Worm (Caenorhabditis elegans) whole organism, late embryonic: ENCODE results near the gene W09G12.10.

Experiments
- C08G9.2 ChIP-seq: sonication (generic microtip); optimal IDR thresholded peaks from 2 replicates; lab custom pipeline; 2016; ENCODE audit warnings: mild to moderate bottlenecking, missing genetic modification characterization, moderate library complexity, missing compliant biosample characterization
- C38D4.7 ChIP-seq: fragments of 200-800 bp; sonication (Bioruptor generic); optimal IDR thresholded peaks from 2 replicates; lab custom pipeline; 2018; ENCODE audit warnings: mild to moderate bottlenecking, missing genetic modification characterization, moderate library complexity, missing compliant biosample characterization
- K09A11.1 ChIP-seq: sonication (generic microtip); optimal IDR thresholded peaks from 2 replicates; lab custom pipeline; 2017; ENCODE audit warnings: antibody characterized with exemption, mild to moderate bottlenecking, missing genetic modification characterization, missing compliant biosample characterization; ENCODE audit not compliant: insufficient read depth
- Y22D7AL.16 ChIP-seq: sonication (generic microtip); optimal IDR thresholded peaks from 2 replicates; lab custom pipeline; 2016; ENCODE audit warnings: missing genetic modification characterization, missing compliant biosample characterization
- ahr-1 ChIP-seq: sonication (generic microtip); optimal IDR thresholded peaks from 2 replicates; lab custom pipeline; 2016; ENCODE audit warnings: missing genetic modification characterization, missing compliant biosample characterization
- ceh-14 ChIP-seq: sonication (generic microtip); optimal IDR thresholded peaks from 2 replicates; lab custom pipeline; 2016; ENCODE audit warnings: missing genotype, missing genetic modification characterization, missing compliant biosample characterization
- ceh-18 ChIP-seq: sonication (generic microtip); optimal IDR thresholded peaks from 2 replicates; lab custom pipeline; 2016; ENCODE audit warnings: missing genetic modification characterization, missing compliant biosample characterization
- ceh-30 ChIP-seq: fragments of 150-350 bp; optimal IDR thresholded peaks from 2 replicates; lab custom pipeline; 2014; ENCODE audit warnings: missing biosample characterization, missing genetic modification characterization
- ceh-34 ChIP-seq: sonication (generic microtip); optimal IDR thresholded peaks from 2 replicates; lab custom pipeline; 2016; ENCODE audit warnings: mild to moderate bottlenecking, missing genetic modification characterization, missing compliant biosample characterization
- ceh-45 ChIP-seq: fragments of 200-800 bp; sonication (Bioruptor generic); IDR thresholded peaks from 2 replicates; pipeline ENCODE4 v1.3.6; 2022; ENCODE audit warnings: missing genetic modification reagents, missing genetic modification characterization, missing compliant biosample characterization
- ceh-6 ChIP-seq: fragments of 200-800 bp; sonication (Bioruptor generic); optimal IDR thresholded peaks from 2 replicates; lab custom pipeline; 2018; ENCODE audit warnings: mild to moderate bottlenecking, missing genetic modification characterization, missing compliant biosample characterization
- elt-2 ChIP-seq: sonication (generic microtip); optimal IDR thresholded peaks from 2 replicates; lab custom pipeline; 2016; ENCODE audit warnings: missing genetic modification reagents, missing genetic modification characterization, missing compliant biosample characterization
- elt-4 ChIP-seq: sonication (generic microtip); optimal IDR thresholded peaks from 2 replicates; lab custom pipeline; 2016; ENCODE audit warnings: missing genetic modification characterization, missing compliant biosample characterization
- ets-4 ChIP-seq: sonication (generic microtip); optimal IDR thresholded peaks from 2 replicates; lab custom pipeline; 2016; ENCODE audit warnings: missing genetic modification characterization, missing compliant biosample characterization
- fax-1 ChIP-seq: sonication (generic microtip); optimal IDR thresholded peaks from 2 replicates; lab custom pipeline; 2016; ENCODE audit warnings: missing genotype, missing genetic modification characterization, missing compliant biosample characterization
- fkh-10 ChIP-seq: fragments of 150-350 bp; optimal IDR thresholded peaks from 2 replicates; lab custom pipeline; 2014; ENCODE audit warnings: missing biosample characterization, missing genetic modification reagents, missing genetic modification characterization
- gmeb-2 ChIP-seq: sonication (generic microtip); optimal IDR thresholded peaks from 2 replicates; lab custom pipeline; 2016; ENCODE audit warnings: missing genetic modification characterization, inconsistent platforms, missing compliant biosample characterization
- hlh-6 ChIP-seq: sonication (generic microtip); optimal IDR thresholded peaks from 2 replicates; lab custom pipeline; 2016; ENCODE audit warnings: missing genotype, missing genetic modification characterization, missing compliant biosample characterization
- hlh-8 ChIP-seq: sonication (generic microtip); optimal IDR thresholded peaks from 2 replicates; lab custom pipeline; 2016; ENCODE audit warnings: missing genotype, missing genetic modification characterization, missing compliant biosample characterization
- madf-2 ChIP-seq: sonication (generic microtip); optimal IDR thresholded peaks from 2 replicates; lab custom pipeline; 2017; ENCODE audit warnings: missing genetic modification characterization, missing compliant biosample characterization
- nhr-11 ChIP-seq: fragments of 150-350 bp; optimal IDR thresholded peaks from 2 replicates; lab custom pipeline; 2014; ENCODE audit warnings: missing biosample characterization, missing genetic modification characterization
- pat-9 ChIP-seq: fragments of 200-800 bp; sonication (Bioruptor generic); optimal IDR thresholded peaks from 2 replicates; lab custom pipeline; 2018; ENCODE audit warnings: mild to moderate bottlenecking, missing genetic modification characterization, moderate library complexity, missing compliant biosample characterization
- pha-2 ChIP-seq: sonication (generic microtip); optimal IDR thresholded peaks from 2 replicates; lab custom pipeline; 2017; ENCODE audit warnings: mild to moderate bottlenecking, missing genetic modification characterization, missing compliant biosample characterization
- pha-4 ChIP-seq: fragments of 150-350 bp; optimal IDR thresholded peaks from 2 replicates; lab custom pipeline; 2018; ENCODE audit warnings: missing biosample characterization, missing genetic modification reagents, missing genetic modification characterization
- rnt-1 ChIP-seq: sonication (generic microtip); optimal IDR thresholded peaks from 2 replicates; lab custom pipeline; 2016; ENCODE audit warnings: missing genetic modification characterization, missing compliant biosample characterization
- sox-2 ChIP-seq: fragments of 200-800 bp; sonication (Bioruptor generic); IDR thresholded peaks from 2 replicates; pipeline ENCODE4 v1.3.6; 2022; ENCODE audit warnings: missing genetic modification reagents, missing genetic modification characterization, missing compliant biosample characterization
- sox-4 ChIP-seq: sonication (generic microtip); optimal IDR thresholded peaks from 2 replicates; lab custom pipeline; 2017; ENCODE audit warnings: mild to moderate bottlenecking, missing genetic modification characterization, inconsistent platforms, missing compliant biosample characterization
- syd-9 ChIP-seq: sonication (generic microtip); optimal IDR thresholded peaks from 2 replicates; lab custom pipeline; 2016; ENCODE audit warnings: mild to moderate bottlenecking, missing genetic modification characterization, moderate library complexity, missing compliant biosample characterization
- tbx-2 ChIP-seq: sonication (generic microtip); optimal IDR thresholded peaks from 2 replicates; lab custom pipeline; 2016; ENCODE audit warnings: missing genetic modification characterization, missing compliant biosample characterization
- tbx-7 ChIP-seq: sonication (generic microtip); optimal IDR thresholded peaks from 2 replicates; lab custom pipeline; 2016; ENCODE audit warnings: missing genotype, missing genetic modification characterization, missing compliant biosample characterization
- unc-3 ChIP-seq, 2 experiments: fragments of 200-800 bp in 1 of 2; sonication (Bioruptor generic) in 1 of 2; sonication (generic microtip) in 1 of 2; conservative IDR thresholded peaks in 1 of 2; optimal IDR thresholded peaks in 1 of 2; 2 replicates each; pipeline versions ENCODE4 v1.3.6 to Lab custom; 2016 to 2022; ENCODE audit warnings: missing compliant biosample characterization in 2 of 2, missing genetic modification characterization in 2 of 2, missing genetic modification reagents in 1 of 2
- unc-55 ChIP-seq: sonication (generic microtip); optimal IDR thresholded peaks from 2 replicates; lab custom pipeline; 2017; ENCODE audit warnings: missing biosample characterization, missing genetic modification reagents, missing genetic modification characterization
- unc-86 ChIP-seq: sonication (generic microtip); optimal IDR thresholded peaks from 2 replicates; lab custom pipeline; 2016; ENCODE audit warnings: missing genetic modification characterization, missing compliant biosample characterization
- zip-5 ChIP-seq: sonication (generic microtip); optimal IDR thresholded peaks from 2 replicates; lab custom pipeline; 2016; ENCODE audit warnings: missing genetic modification characterization, missing compliant biosample characterization
- ztf-16 ChIP-seq: sonication (generic microtip); optimal IDR thresholded peaks from 2 replicates; lab custom pipeline; 2017; ENCODE audit warnings: missing genetic modification characterization, missing compliant biosample characterization

W09G12.10 gene

ce11 chrIV:1246762-1247436 is 25.8 kb upstream of the W09G12.10 start, which contains the start of the genes clec-165 and F38A1.11:
TSS of gene clec-165 (minus strand) at chrIV:1246886.
TSS of gene F38A1.11 (plus strand) at chrIV:1247386.
- TF ChIP-seq ahr-1 (tag; lab: Kevin White, UChicago): no peak
- TF ChIP-seq C38D4.7 (GFP tag; lab: Kevin White, UChicago): no peak
- no peak for TF ChIP-seq ceh-34 (tag; lab: Kevin White, UChicago)
- no peak for TF ChIP-seq ets-4 (tag; lab: Kevin White, UChicago)
- TF ChIP-seq unc-3 (GFP tag; conservative IDR thresholded peaks at IDR 0.05; lab: Robert Waterston, UW): no peak
- TF ChIP-seq unc-3 (tag; optimal IDR thresholded peaks at IDR 0.05; lab: Kevin White, UChicago): no peak
- no peak for TF ChIP-seq fkh-10 (GFP tag; lab: Kevin White, UChicago)
- TF ChIP-seq ceh-14: no peak
- no peak for TF ChIP-seq hlh-8 (tag; lab: Kevin White, UChicago)
- TF ChIP-seq C08G9.2: no peak
- TF ChIP-seq rnt-1 (tag; lab: Kevin White, UChicago): no peak
- TF ChIP-seq gmeb-2 (tag; lab: Kevin White, UChicago): no peak
- TF ChIP-seq elt-4 (tag; lab: Kevin White, UChicago): no peak
- no peak for TF ChIP-seq pat-9
- TF ChIP-seq tbx-7: no peak
- no peak for TF ChIP-seq unc-86 (tag; lab: Kevin White, UChicago)
- no peak for TF ChIP-seq pha-4
- TF ChIP-seq ceh-45 (GFP tag; lab: Robert Waterston, UW): no peak
- TF ChIP-seq, all 69 proteins: peak for 0

- no peak for TF ChIP-seq fkh-10 (GFP tag; lab: Kevin White, UChicago)
- no peak for TF ChIP-seq ztf-16
- no peak for TF ChIP-seq elt-4 (tag; lab: Kevin White, UChicago)
- no peak for TF ChIP-seq ceh-6 (GFP tag; lab: Kevin White, UChicago)
- no peak for TF ChIP-seq sox-2 (GFP tag; lab: Robert Waterston, UW)
- no peak for TF ChIP-seq ceh-18 (tag; lab: Kevin White, UChicago)
- TF ChIP-seq K09A11.1: no peak
- no peak for TF ChIP-seq madf-2 (tag; lab: Kevin White, UChicago)
- TF ChIP-seq pha-2 (tag; lab: Kevin White, UChicago): no peak
- TF ChIP-seq Y22D7AL.16 (tag; lab: Kevin White, UChicago): no peak
- TF ChIP-seq tbx-7: no peak
- no peak for TF ChIP-seq ceh-34 (tag; lab: Kevin White, UChicago)
- no peak for TF ChIP-seq C08G9.2
- no peak for TF ChIP-seq hlh-8 (tag; lab: Kevin White, UChicago)
- TF ChIP-seq tbx-2: no peak
- no peak for TF ChIP-seq hlh-6 (tag; lab: Kevin White, UChicago)
- TF ChIP-seq ceh-30 (tag; lab: Kevin White, UChicago): no peak
These were observed 24.2 kb upstream of the W09G12.10 start, which contains the start of gene F38A1.9 for ce11 chrIV:1245244-1245643. TSS of gene F38A1.9 (minus strand) at chrIV:1245344.

ce11 chrIV:1243295-1243694 is 22.2 kb upstream of the W09G12.10 start, which contains the start of gene F38A1.15:
TSS of gene F38A1.15 (minus strand) at chrIV:1243395.
- TF ChIP-seq sox-4 (tag; lab: Kevin White, UChicago): no peak
- no peak for TF ChIP-seq unc-55 (GFP tag; lab: Kevin White, UChicago)
- TF ChIP-seq elt-2 (tag; lab: Kevin White, UChicago): no peak
- TF ChIP-seq tbx-7: no peak
- TF ChIP-seq zip-5 (tag; lab: Kevin White, UChicago): no peak
- no peak for TF ChIP-seq fax-1 (tag; lab: Kevin White, UChicago)
- TF ChIP-seq nhr-11 (tag; lab: Kevin White, UChicago): no peak
- no peak for TF ChIP-seq pat-9
- TF ChIP-seq ets-4 (tag; lab: Kevin White, UChicago): no peak
- no peak for TF ChIP-seq ahr-1 (tag; lab: Kevin White, UChicago)
- TF ChIP-seq C08G9.2: no peak
- no peak for TF ChIP-seq ztf-16
- TF ChIP-seq syd-9: no peak
